Fruit fly (Drosophila melanogaster): ENCODE data around the gene CG15771.

- no peak for TF ChIP-seq tj (GFP tag; optimal IDR thresholded peaks at IDR 0.05)
- no peak for TF ChIP-seq CG5204 (GFP tag; optimal IDR thresholded peaks at IDR 0.05)
- TF ChIP-seq cnc (optimal IDR thresholded peaks at IDR 0.05), result no peak
- TF ChIP-seq CG7045 (GFP tag; optimal IDR thresholded peaks at IDR 0.05), result no peak
- no peak for TF ChIP-seq cic (GFP tag; optimal IDR thresholded peaks at IDR 0.05)
- no peak for TF ChIP-seq Mnt (GFP tag; optimal IDR thresholded peaks at IDR 0.05)
- TF ChIP-seq Hr96 (GFP tag; optimal IDR thresholded peaks at IDR 0.05), result no peak
- no peak for TF ChIP-seq kay (GFP tag; ENCODE audit: borderline replicate concordance)
- no peak for TF ChIP-seq pad (GFP tag; optimal IDR thresholded peaks at IDR 0.05)
- no peak for TF ChIP-seq CG1620 (GFP tag; optimal IDR thresholded peaks at IDR 0.05)
- TF ChIP-seq bab1 (GFP tag; optimal IDR thresholded peaks at IDR 0.05), result no peak
Measured at dm6 chrX:5804377-5804776, 49.0 kb downstream of the CG15771 start, which contains the start of gene Cpr5C.

Measured in whole organism, adult.